Fruit fly (Drosophila melanogaster): ENCODE results near the gene CG32270.
A peak's percentile ranks its signal among the peaks of the same experiment; 100 is the strongest.

Gene CG32270

DNA sequence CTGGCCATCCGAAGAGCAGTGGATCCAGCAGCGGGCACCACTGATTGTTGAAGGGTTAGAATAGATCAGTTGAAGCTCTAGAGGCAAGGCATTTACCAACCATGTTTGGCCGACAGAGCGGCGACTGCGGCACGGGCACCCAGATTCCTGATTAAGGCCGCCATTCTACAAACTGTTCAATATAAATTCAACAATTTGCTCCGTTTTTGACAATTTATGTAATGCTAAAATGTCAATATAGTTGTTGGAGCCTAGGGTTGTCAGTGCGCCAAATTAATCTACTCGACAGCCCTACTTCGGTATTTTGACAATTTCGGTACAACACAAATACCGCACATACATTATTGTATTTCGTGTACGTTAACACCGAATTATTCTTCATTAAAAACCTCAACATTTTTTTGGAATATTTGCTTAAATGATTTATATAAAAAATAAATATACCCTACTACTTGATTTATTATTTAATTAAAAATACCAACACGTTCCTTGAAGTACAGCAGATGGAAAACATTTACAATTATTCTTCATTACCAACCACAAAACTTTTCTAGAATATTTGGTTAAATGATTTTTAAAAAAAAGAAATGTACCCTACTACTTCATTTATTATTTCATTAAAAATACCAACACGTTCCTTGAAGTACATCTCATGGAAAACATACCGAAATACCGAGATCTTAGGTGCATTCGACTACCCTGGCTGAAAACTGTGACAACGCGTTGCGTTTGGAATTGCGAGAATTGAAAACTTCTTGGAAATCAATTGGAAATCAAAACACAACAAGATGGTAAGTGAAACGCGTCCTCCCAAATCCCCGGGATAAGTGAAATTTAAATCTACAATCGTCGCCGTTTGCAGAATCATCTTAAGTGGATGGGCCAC lies 49.2 kb downstream of the CG32270 start, which contains the start of the genes ND-30 and CG15812 (continued):
- TF ChIP-seq CG10321 (GFP tag; IDR thresholded peaks at IDR 0.05) = no peak
- no peak for TF ChIP-seq ATbp (GFP tag; optimal IDR thresholded peaks at IDR 0.05)
- TF ChIP-seq schlank (tag; optimal IDR thresholded peaks at IDR 0.05) = no peak
- no peak for TF ChIP-seq Xbp1 (GFP tag; optimal IDR thresholded peaks at IDR 0.05)
- TF ChIP-seq sisA (GFP tag; IDR thresholded peaks at IDR 0.05) = no peak
- TF ChIP-seq vvl (GFP tag; IDR thresholded peaks at IDR 0.05) = no peak
- no peak for TF ChIP-seq fd102C (GFP tag; optimal IDR thresholded peaks at IDR 0.05)
- no peak for TF ChIP-seq ci (GFP tag; IDR thresholded peaks at IDR 0.05)
- TF ChIP-seq CG9876 (GFP tag; optimal IDR thresholded peaks at IDR 0.05) = no peak
- TF ChIP-seq HmgZ (tag; optimal IDR thresholded peaks at IDR 0.05) = no peak
- no peak for TF ChIP-seq HLH3B (GFP tag; IDR thresholded peaks at IDR 0.05)
- 0 out of 2 replicates have a peak, but pooled peaks have one; percentile 16 for TF ChIP-seq CG9932 (GFP tag; IDR thresholded peaks at IDR 0.05)
- peak in 1 of 3 experiments; percentile 51 for TF ChIP-seq lola (GFP tag; optimal IDR thresholded peaks at IDR 0.05)
- no peak for TF ChIP-seq CG17359 (tag; optimal IDR thresholded peaks at IDR 0.05)
- TF ChIP-seq toy (GFP tag; IDR thresholded peaks at IDR 0.05) = no peak
- peak; percentile 99 for TF ChIP-seq CG1603 (tag; optimal IDR thresholded peaks at IDR 0.05)
- peak; percentile 3 for TF ChIP-seq nerfin-1 (tag; optimal IDR thresholded peaks at IDR 0.05)
- TF ChIP-seq zf30C (GFP tag; optimal IDR thresholded peaks at IDR 0.05) = no peak
- TF ChIP-seq CG14667 (GFP tag; IDR thresholded peaks at IDR 0.05) = no peak
- TF ChIP-seq ken (GFP tag; IDR thresholded peaks at IDR 0.05) = no peak
- no peak for TF ChIP-seq Side (GFP tag; optimal IDR thresholded peaks at IDR 0.05)
- no peak for TF ChIP-seq prd (optimal IDR thresholded peaks at IDR 0.05)
- TF ChIP-seq prd (GFP tag; IDR thresholded peaks at IDR 0.05) = 0 out of 3 replicates have a peak, but pooled peaks have one; percentile 12
- no peak for TF ChIP-seq tio (GFP tag; optimal IDR thresholded peaks at IDR 0.05)
- no peak for TF ChIP-seq Neu2 (GFP tag; optimal IDR thresholded peaks at IDR 0.05; ENCODE audit: borderline replicate concordance)
- no peak for TF ChIP-seq CG4360 (GFP tag; IDR thresholded peaks at IDR 0.05)

DNA sequence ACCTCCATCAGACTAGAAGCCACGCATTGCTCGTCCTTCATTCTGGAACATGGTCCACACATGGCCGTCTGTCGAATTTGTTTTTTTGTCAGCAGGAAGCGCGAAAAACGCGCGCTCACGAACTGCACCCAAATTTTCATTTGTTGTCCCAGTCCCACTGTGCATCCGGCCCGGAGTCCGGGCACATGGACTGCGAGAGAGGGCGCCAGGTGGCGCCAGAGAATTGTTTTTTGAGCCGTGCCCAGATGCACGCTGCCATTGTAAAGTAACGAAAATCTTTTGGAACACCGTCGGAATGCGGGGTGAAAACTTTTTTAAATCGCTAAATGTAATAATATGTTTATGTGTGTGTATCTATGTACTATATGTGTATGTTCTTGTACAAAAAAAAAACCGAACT lies 51.1 kb downstream of the CG32270 start:
- no peak for TF ChIP-seq CG34422 (GFP tag; IDR thresholded peaks at IDR 0.05)
- no peak for TF ChIP-seq tx (GFP tag; optimal IDR thresholded peaks at IDR 0.05)
- no peak for TF ChIP-seq Dad (GFP tag; optimal IDR thresholded peaks at IDR 0.05)
- no peak for TF ChIP-seq CG30431 (GFP tag; optimal IDR thresholded peaks at IDR 0.05)
- TF ChIP-seq CG9876 (GFP tag; optimal IDR thresholded peaks at IDR 0.05) = no peak
- no peak for TF ChIP-seq CG11247 (GFP tag; IDR thresholded peaks at IDR 0.05)
- no peak for TF ChIP-seq CG7357 (GFP tag; IDR thresholded peaks at IDR 0.05)
- no peak for TF ChIP-seq tin (GFP tag; optimal IDR thresholded peaks at IDR 0.05)
- TF ChIP-seq CG6654 (GFP tag; optimal IDR thresholded peaks at IDR 0.05) = no peak
- no peak for TF ChIP-seq Scr (GFP tag; IDR thresholded peaks at IDR 0.05; ENCODE audit: partially characterized antibody)
- TF ChIP-seq Oli (tag; optimal IDR thresholded peaks at IDR 0.05) = no peak
- TF ChIP-seq CG12769 (tag; optimal IDR thresholded peaks at IDR 0.05) = no peak
- TF ChIP-seq CG1832 (GFP tag; optimal IDR thresholded peaks at IDR 0.05) = no peak
